Fruit fly (Drosophila melanogaster): ENCODE measurements around the gene mtrm.
A peak's percentile ranks its signal among the peaks of the same experiment; 100 is the strongest.

The mtrm gene

DNA sequence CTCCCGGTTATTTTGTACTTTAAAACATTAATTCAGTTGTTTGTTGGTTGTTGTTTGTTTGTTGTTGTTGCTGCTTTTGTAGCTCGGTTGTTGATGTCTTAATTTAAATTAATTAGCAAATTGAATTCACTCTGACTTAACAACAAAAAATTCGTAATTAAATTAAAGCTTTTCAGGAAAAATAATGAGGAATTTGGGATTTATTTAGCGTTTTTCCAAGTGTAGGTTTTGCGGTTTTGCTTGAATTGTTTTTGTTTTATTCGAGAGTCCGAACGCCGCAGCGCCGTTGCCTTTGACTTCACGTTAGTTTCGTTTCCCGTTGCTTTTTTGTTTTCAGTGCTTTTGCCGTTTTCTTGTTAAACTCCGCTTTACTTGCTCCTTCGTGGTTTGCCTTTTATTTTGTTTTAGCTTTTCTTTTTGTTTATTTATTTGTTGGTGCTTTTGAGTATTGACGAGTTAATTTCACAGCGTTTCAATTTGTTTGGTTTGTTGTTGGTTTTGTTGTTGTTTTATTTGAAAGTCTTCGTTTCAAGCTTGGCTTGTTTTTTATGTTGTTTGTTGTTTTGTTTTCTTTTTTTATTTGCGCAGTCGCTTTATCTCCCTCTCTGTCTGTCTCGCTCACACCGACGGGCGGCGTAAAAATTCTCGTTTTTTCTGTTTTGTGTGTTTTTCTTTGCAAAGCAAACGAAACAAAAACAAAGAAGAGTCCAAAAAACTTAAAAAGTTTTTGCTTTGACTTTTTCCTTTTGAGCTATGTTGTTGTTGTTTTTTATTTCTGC is 28.1 kb downstream of the mtrm start (continued):
- TF ChIP-seq bsh (GFP tag; optimal IDR thresholded peaks at IDR 0.05) (peak; percentile 40 to 97), CG11398 (GFP tag; optimal IDR thresholded peaks at IDR 0.05) (no peak), nom (GFP tag; optimal IDR thresholded peaks at IDR 0.05) (peak; percentile 99), CG12104 (GFP tag; optimal IDR thresholded peaks at IDR 0.05) (peak; percentile 19), zfh2 (GFP tag; optimal IDR thresholded peaks at IDR 0.05) (peak; percentile 21), Six4 (GFP tag; optimal IDR thresholded peaks at IDR 0.05) (no peak), sr (GFP tag; IDR thresholded peaks at IDR 0.05) (no peak), CG8944 (GFP tag; optimal IDR thresholded peaks at IDR 0.05) (peak; percentile 6), hkb (optimal IDR thresholded peaks at IDR 0.05) (no peak), hkb (GFP tag; IDR thresholded peaks at IDR 0.05) (peak; percentile 46), CG30020 (tag; optimal IDR thresholded peaks at IDR 0.05) (no peak), ATbp (GFP tag; optimal IDR thresholded peaks at IDR 0.05) (peak; percentile 75), Abd-B (GFP tag; optimal IDR thresholded peaks at IDR 0.05) (no peak), CG11696 (GFP tag; IDR thresholded peaks at IDR 0.05) (no peak), CG12155 (GFP tag; optimal IDR thresholded peaks at IDR 0.05) (peak; percentile 31), ranshi (GFP tag; IDR thresholded peaks at IDR 0.05) (no peak), yki (optimal IDR thresholded peaks at IDR 0.05) (no peak), phol (tag; optimal IDR thresholded peaks at IDR 0.05) (peak; percentile 28), Meics (GFP tag; optimal IDR thresholded peaks at IDR 0.05) (peak; percentile 63), CG17359 (tag; optimal IDR thresholded peaks at IDR 0.05) (peak; percentile 50), CG11085 (GFP tag; IDR thresholded peaks at IDR 0.05) (no peak), CG15479 (GFP tag; optimal IDR thresholded peaks at IDR 0.05) (no peak), cato (GFP tag; optimal IDR thresholded peaks at IDR 0.05; ENCODE audit: borderline replicate concordance) (no peak), dan (GFP tag; IDR thresholded peaks at IDR 0.05) (no peak), CG10565 (GFP tag; optimal IDR thresholded peaks at IDR 0.05) (no peak), twi (tag; optimal IDR thresholded peaks at IDR 0.05) (no peak), MTF-1 (GFP tag; optimal IDR thresholded peaks at IDR 0.05; ENCODE audit: borderline replicate concordance) (no peak), CG17186 (GFP tag; optimal IDR thresholded peaks at IDR 0.05) (no peak), ssp (GFP tag; IDR thresholded peaks at IDR 0.05) (no peak), CG4282 (GFP tag; optimal IDR thresholded peaks at IDR 0.05) (peak; percentile 4), gfzf (GFP tag; optimal IDR thresholded peaks at IDR 0.05) (no peak), h (optimal IDR thresholded peaks at IDR 0.05) (no peak), ash1 (GFP tag; optimal IDR thresholded peaks at IDR 0.05) (no peak), CG9876 (GFP tag; optimal IDR thresholded peaks at IDR 0.05) (no peak), CG7556 (GFP tag; optimal IDR thresholded peaks at IDR 0.05) (no peak), CG6854 (GFP tag; optimal IDR thresholded peaks at IDR 0.05) (peak; percentile 13), her (GFP tag; optimal IDR thresholded peaks at IDR 0.05) (peak; percentile 23), CG11247 (GFP tag; IDR thresholded peaks at IDR 0.05) (no peak), CG7745 (tag; optimal IDR thresholded peaks at IDR 0.05) (no peak), gcm2 (GFP tag; optimal IDR thresholded peaks at IDR 0.05) (no peak), fd102C (GFP tag; optimal IDR thresholded peaks at IDR 0.05) (no peak), CG14667 (GFP tag; IDR thresholded peaks at IDR 0.05) (no peak), inv (GFP tag; IDR thresholded peaks at IDR 0.05; ENCODE audit: partially characterized antibody) (no peak), tna (GFP tag; IDR thresholded peaks at IDR 0.05; ENCODE audit: partially characterized antibody) (no peak), fd64A (GFP tag; optimal IDR thresholded peaks at IDR 0.05) (no peak), Tbp (GFP tag; optimal IDR thresholded peaks at IDR 0.05) (no peak), br (optimal IDR thresholded peaks at IDR 0.05) (no peak), bab2 (GFP tag; optimal IDR thresholded peaks at IDR 0.05) (peak; percentile 10), Adf1 (GFP tag; IDR thresholded peaks at IDR 0.05) (no peak), CG17328 (GFP tag; IDR thresholded peaks at IDR 0.05) (no peak), CG3407 (GFP tag; optimal IDR thresholded peaks at IDR 0.05) (no peak)
